Worm (Caenorhabditis elegans): ENCODE measurements around the gene B0365.9.
"Not testable (repeated sequence)": the region's sequence is repeated elsewhere in the genome, so short reads cannot be mapped to it uniquely, and the experiment has no call there.

The B0365.9 gene

ce11 chrV:13162885-13163284 is 29.5 kb upstream of the B0365.9 start:
- no peak for TF ChIP-seq ztf-29 (GFP tag; IDR thresholded peaks at IDR 0.05)
- TF ChIP-seq ref-1 (GFP tag; conservative IDR thresholded peaks at IDR 0.05): no peak
- no peak for TF ChIP-seq cog-1 (tag; optimal IDR thresholded peaks at IDR 0.05)
- no peak for TF ChIP-seq med-1 (GFP tag; optimal IDR thresholded peaks at IDR 0.05; ENCODE audit: insufficient read depth)
- no peak for TF ChIP-seq ztf-23 (GFP tag; IDR thresholded peaks at IDR 0.05)
- no peak for TF ChIP-seq tab-1 (GFP tag; IDR thresholded peaks at IDR 0.05)
- TF ChIP-seq flt-1 (GFP tag; IDR thresholded peaks at IDR 0.05): no peak
- TF ChIP-seq klf-2 (GFP tag; conservative IDR thresholded peaks at IDR 0.05): no peak
- no peak for TF ChIP-seq T22C8.4 (GFP tag; IDR thresholded peaks at IDR 0.05)

ce11 chrV:13161052-13161451 is 27.7 kb upstream of the B0365.9 start:
- TF ChIP-seq ztf-29 (GFP tag; IDR thresholded peaks at IDR 0.05) (no peak), tab-1 (GFP tag; IDR thresholded peaks at IDR 0.05) (no peak), med-1 (GFP tag; optimal IDR thresholded peaks at IDR 0.05; ENCODE audit: insufficient read depth) (no peak), cog-1 (tag; optimal IDR thresholded peaks at IDR 0.05) (no peak), T22C8.4 (GFP tag; IDR thresholded peaks at IDR 0.05) (no peak), klf-2 (GFP tag; conservative IDR thresholded peaks at IDR 0.05) (no peak), ref-1 (GFP tag; conservative IDR thresholded peaks at IDR 0.05) (no peak), ztf-23 (GFP tag; IDR thresholded peaks at IDR 0.05) (no peak), flt-1 (GFP tag; IDR thresholded peaks at IDR 0.05) (no peak)

- no peak for TF ChIP-seq klf-2 (GFP tag; conservative IDR thresholded peaks at IDR 0.05)
- TF ChIP-seq ztf-23 (GFP tag; IDR thresholded peaks at IDR 0.05): no peak
- TF ChIP-seq ztf-29 (GFP tag; IDR thresholded peaks at IDR 0.05): no peak
- no peak for TF ChIP-seq T22C8.4 (GFP tag; IDR thresholded peaks at IDR 0.05)
Observed at ce11 chrV:13157073-13157472, 23.7 kb upstream of the B0365.9 start.

- no peak for TF ChIP-seq klf-2 (GFP tag; conservative IDR thresholded peaks at IDR 0.05)
- TF ChIP-seq tab-1 (GFP tag; IDR thresholded peaks at IDR 0.05): no peak
- TF ChIP-seq ref-1 (GFP tag; conservative IDR thresholded peaks at IDR 0.05): no peak
- TF ChIP-seq cog-1 (tag; optimal IDR thresholded peaks at IDR 0.05): no peak
- TF ChIP-seq T22C8.4 (GFP tag; IDR thresholded peaks at IDR 0.05): no peak
- no peak for TF ChIP-seq ztf-23 (GFP tag; IDR thresholded peaks at IDR 0.05)
- TF ChIP-seq flt-1 (GFP tag; IDR thresholded peaks at IDR 0.05): no peak
- TF ChIP-seq med-1 (GFP tag; optimal IDR thresholded peaks at IDR 0.05; ENCODE audit: insufficient read depth): no peak
- TF ChIP-seq ztf-29 (GFP tag; IDR thresholded peaks at IDR 0.05): no peak
Observed at ce11 chrV:13154225-13154624, 20.9 kb upstream of the B0365.9 start.

- TF ChIP-seq T22C8.4 (GFP tag; IDR thresholded peaks at IDR 0.05) (no peak), klf-2 (GFP tag; conservative IDR thresholded peaks at IDR 0.05) (no peak), ref-1 (GFP tag; conservative IDR thresholded peaks at IDR 0.05) (no peak), cog-1 (tag; optimal IDR thresholded peaks at IDR 0.05) (no peak), tab-1 (GFP tag; IDR thresholded peaks at IDR 0.05) (no peak), med-1 (GFP tag; optimal IDR thresholded peaks at IDR 0.05; ENCODE audit: insufficient read depth) (no peak), ztf-23 (GFP tag; IDR thresholded peaks at IDR 0.05) (no peak), flt-1 (GFP tag; IDR thresholded peaks at IDR 0.05) (no peak), ztf-29 (GFP tag; IDR thresholded peaks at IDR 0.05) (no peak)
Observed at ce11 chrV:13152575-13152974, 19.2 kb upstream of the B0365.9 start, which contains the start of gene noca-1. Gene noca-1 (plus strand): TSS chrV:13152919.

ce11 chrV:13138681-13139080 is 5.3 kb upstream of the B0365.9 start, which contains the start of gene dhc-3:
Gene dhc-3 (plus strand): TSS chrV:13138981.
- no peak for TF ChIP-seq ref-1 (GFP tag; conservative IDR thresholded peaks at IDR 0.05)
- TF ChIP-seq T22C8.4 (GFP tag; IDR thresholded peaks at IDR 0.05): no peak
- no peak for TF ChIP-seq ztf-29 (GFP tag; IDR thresholded peaks at IDR 0.05)
- TF ChIP-seq ztf-23 (GFP tag; IDR thresholded peaks at IDR 0.05): no peak
- no peak for TF ChIP-seq klf-2 (GFP tag; conservative IDR thresholded peaks at IDR 0.05)
- no peak for TF ChIP-seq cog-1 (tag; optimal IDR thresholded peaks at IDR 0.05)
- no peak for TF ChIP-seq flt-1 (GFP tag; IDR thresholded peaks at IDR 0.05)
- TF ChIP-seq med-1 (GFP tag; optimal IDR thresholded peaks at IDR 0.05; ENCODE audit: insufficient read depth): no peak
- no peak for TF ChIP-seq tab-1 (GFP tag; IDR thresholded peaks at IDR 0.05)

- TF ChIP-seq tab-1 (GFP tag; IDR thresholded peaks at IDR 0.05): no peak
- TF ChIP-seq ztf-23 (GFP tag; IDR thresholded peaks at IDR 0.05): no peak
- no peak for TF ChIP-seq klf-2 (GFP tag; conservative IDR thresholded peaks at IDR 0.05)
- TF ChIP-seq flt-1 (GFP tag; IDR thresholded peaks at IDR 0.05): no peak
- TF ChIP-seq T22C8.4 (GFP tag; IDR thresholded peaks at IDR 0.05): no peak
- no peak for TF ChIP-seq ref-1 (GFP tag; conservative IDR thresholded peaks at IDR 0.05)
- no peak for TF ChIP-seq med-1 (GFP tag; optimal IDR thresholded peaks at IDR 0.05; ENCODE audit: insufficient read depth)
- TF ChIP-seq ztf-29 (GFP tag; IDR thresholded peaks at IDR 0.05): no peak
- no peak for TF ChIP-seq cog-1 (tag; optimal IDR thresholded peaks at IDR 0.05)
Observed at ce11 chrV:13137955-13138354, 4.6 kb upstream of the B0365.9 start, which contains the start of gene clec-41. Gene clec-41 (minus strand): TSS chrV:13138101.

- not testable (repeated sequence) for TF ChIP-seq klf-2 (GFP tag; conservative IDR thresholded peaks at IDR 0.05); ztf-29 (GFP tag; IDR thresholded peaks at IDR 0.05); cog-1 (tag; optimal IDR thresholded peaks at IDR 0.05)
Observed at ce11 chrV:13134786-13135185, 1.4 kb upstream of the B0365.9 start, which contains the start of gene clec-225. Gene clec-225 (minus strand): TSS chrV:13134886.

ce11 chrV:13131487-13131886 is 1.9 kb downstream of the B0365.9 start:
- TF ChIP-seq med-1 (GFP tag; optimal IDR thresholded peaks at IDR 0.05; ENCODE audit: insufficient read depth) (no peak), T22C8.4 (GFP tag; IDR thresholded peaks at IDR 0.05) (no peak), tab-1 (GFP tag; IDR thresholded peaks at IDR 0.05) (no peak), ztf-29 (GFP tag; IDR thresholded peaks at IDR 0.05) (no peak)

- TF ChIP-seq ztf-29 (GFP tag; IDR thresholded peaks at IDR 0.05) (no peak), T22C8.4 (GFP tag; IDR thresholded peaks at IDR 0.05) (peak; percentile 41; the same call in 1 of the 2 replicates), ref-1 (GFP tag; conservative IDR thresholded peaks at IDR 0.05) (no peak), cog-1 (tag; optimal IDR thresholded peaks at IDR 0.05) (peak; percentile 25), ztf-23 (GFP tag; IDR thresholded peaks at IDR 0.05) (0 out of 2 replicates have a peak, but pooled peaks have one; percentile 50), tab-1 (GFP tag; IDR thresholded peaks at IDR 0.05) (0 out of 2 replicates have a peak, but pooled peaks have one; percentile 48), flt-1 (GFP tag; IDR thresholded peaks at IDR 0.05) (no peak)
Observed at ce11 chrV:13130439-13130840, 2.9 kb downstream of the B0365.9 start.

Measured in whole organism, midembryonic.